Worm (Caenorhabditis elegans) whole organism, mixed stage, embryonic: ENCODE results near the gene gldi-2.

Source experiments
- M03D4.4 ChIP-seq: sonication (generic microtip); optimal IDR thresholded peaks from 2 replicates; lab custom pipeline; 2017; ENCODE audit warnings: mild to moderate bottlenecking, missing genetic modification characterization, missing compliant biosample characterization
- bed-3 ChIP-seq: fragments of 200-800 bp; sonication (Bioruptor generic); optimal IDR thresholded peaks from 3 replicates; lab custom pipeline; 2018; ENCODE audit warnings: mild to moderate bottlenecking, missing genetic modification characterization, moderate library complexity, missing compliant biosample characterization
- ceh-39 ChIP-seq: fragments of 150-350 bp; optimal IDR thresholded peaks from 2 replicates; lab custom pipeline; 2014; ENCODE audit warnings: missing biosample characterization, missing genetic modification characterization
- ceh-83 ChIP-seq: fragments of 200-800 bp; sonication (Bioruptor generic); optimal IDR thresholded peaks from 2 replicates; lab custom pipeline; 2018; ENCODE audit warnings: mild to moderate bottlenecking, missing genetic modification characterization, missing compliant biosample characterization
- ces-1 ChIP-seq: fragments of 150-350 bp; optimal IDR thresholded peaks from 2 replicates; lab custom pipeline; 2014; ENCODE audit warnings: missing biosample characterization, missing genetic modification reagents, missing genetic modification characterization
- cnd-1 ChIP-seq: fragments of 200-800 bp; sonication (Bioruptor generic); optimal IDR thresholded peaks from 2 replicates; lab custom pipeline; 2018; ENCODE audit warnings: mild to moderate bottlenecking, missing genetic modification characterization, missing compliant biosample characterization
- drap-1 ChIP-seq: fragments of 200-800 bp; sonication (Bioruptor generic); optimal IDR thresholded peaks from 3 replicates; lab custom pipeline; 2018; ENCODE audit warnings: mild to moderate bottlenecking, missing genetic modification characterization, missing compliant biosample characterization
- elt-1 ChIP-seq: sonication (generic microtip); optimal IDR thresholded peaks from 2 replicates; lab custom pipeline; 2017; ENCODE audit warnings: missing genetic modification characterization, mild to moderate bottlenecking, missing compliant biosample characterization, antibody characterized with exemption, moderate library complexity, borderline replicate concordance; ENCODE audit not compliant: insufficient read depth
- elt-3 ChIP-seq: fragments of 150-350 bp; optimal IDR thresholded peaks from 2 replicates; lab custom pipeline; 2014; ENCODE audit warnings: missing biosample characterization, missing genetic modification characterization
- flh-1 ChIP-seq: fragments of 200-800 bp; sonication (Bioruptor generic); optimal IDR thresholded peaks from 2 replicates; lab custom pipeline; 2018; ENCODE audit warnings: mild to moderate bottlenecking, missing genetic modification characterization, moderate library complexity, missing compliant biosample characterization
- ham-2 ChIP-seq: fragments of 200-800 bp; sonication (Bioruptor generic); optimal IDR thresholded peaks from 2 replicates; lab custom pipeline; 2018; ENCODE audit warnings: mild to moderate bottlenecking, missing genetic modification characterization, missing compliant biosample characterization
- hlh-1 ChIP-seq: fragments of 150-350 bp; optimal IDR thresholded peaks from 2 replicates; lab custom pipeline; 2014; ENCODE audit warnings: missing biosample characterization, missing genetic modification reagents, missing genetic modification characterization
- lin-13 ChIP-seq: fragments of 150-350 bp; optimal IDR thresholded peaks from 2 replicates; lab custom pipeline; 2014; ENCODE audit warnings: missing biosample characterization, missing genetic modification characterization
- lin-32 ChIP-seq: fragments of 200-800 bp; sonication (Bioruptor generic); optimal IDR thresholded peaks from 2 replicates; lab custom pipeline; 2018; ENCODE audit warnings: mild to moderate bottlenecking, missing genetic modification characterization, missing compliant biosample characterization
- lsy-2 ChIP-seq: fragments of 150-350 bp; optimal IDR thresholded peaks from 2 replicates; lab custom pipeline; 2014; ENCODE audit warnings: missing biosample characterization, missing genetic modification characterization
- mab-5 ChIP-seq: fragments of 150-350 bp; optimal IDR thresholded peaks from 2 replicates; lab custom pipeline; 2014; ENCODE audit warnings: missing biosample characterization, missing genetic modification characterization
- mep-1 ChIP-seq: fragments of 150-350 bp; optimal IDR thresholded peaks from 2 replicates; lab custom pipeline; 2017; ENCODE audit warnings: missing biosample characterization, missing genetic modification reagents, missing genetic modification characterization, inconsistent platforms
- mls-2 ChIP-seq: sonication (generic microtip); optimal IDR thresholded peaks from 2 replicates; lab custom pipeline; 2016; ENCODE audit warnings: mild to moderate bottlenecking, missing genetic modification characterization, moderate library complexity, missing compliant biosample characterization
- nhr-12 ChIP-seq: fragments of 150-350 bp; optimal IDR thresholded peaks from 2 replicates; lab custom pipeline; 2014; ENCODE audit warnings: missing biosample characterization, missing genetic modification characterization
- nhr-2 ChIP-seq: fragments of 150-350 bp; optimal IDR thresholded peaks from 2 replicates; lab custom pipeline; 2014; ENCODE audit warnings: missing biosample characterization, missing genetic modification characterization
- nhr-237 ChIP-seq: fragments of 150-350 bp; optimal IDR thresholded peaks from 2 replicates; lab custom pipeline; 2014; ENCODE audit warnings: missing biosample characterization, missing genetic modification characterization
- nhr-28 ChIP-seq: fragments of 150-350 bp; optimal IDR thresholded peaks from 2 replicates; lab custom pipeline; 2014; ENCODE audit warnings: missing biosample characterization, missing genetic modification characterization
- pha-4 ChIP-seq: fragments of 150-350 bp; optimal IDR thresholded peaks from 2 replicates; lab custom pipeline; 2018; ENCODE audit warnings: missing biosample characterization, missing genetic modification reagents, missing genetic modification characterization
- sem-2 ChIP-seq: fragments of 200-800 bp; sonication (Bioruptor generic); optimal IDR thresholded peaks from 2 replicates; lab custom pipeline; 2018; ENCODE audit warnings: mild to moderate bottlenecking, missing genetic modification characterization, missing compliant biosample characterization
- snpc-4 ChIP-seq: fragments of 150-350 bp; optimal IDR thresholded peaks from 2 replicates; lab custom pipeline; 2014; ENCODE audit warnings: missing biosample characterization, missing genetic modification characterization
- sptf-1 ChIP-seq: sonication (generic microtip); optimal IDR thresholded peaks from 2 replicates; lab custom pipeline; 2017; ENCODE audit warnings: mild to moderate bottlenecking, missing genetic modification characterization, moderate library complexity, missing compliant biosample characterization
- unc-120 ChIP-seq: sonication (generic microtip); optimal IDR thresholded peaks from 2 replicates; lab custom pipeline; 2017; ENCODE audit warnings: missing genetic modification characterization, missing compliant biosample characterization; ENCODE audit not compliant: poor library complexity, severe bottlenecking
- unc-39 ChIP-seq: fragments of 150-350 bp; optimal IDR thresholded peaks from 2 replicates; lab custom pipeline; 2014; ENCODE audit warnings: missing biosample characterization, missing genetic modification characterization
- unc-62 ChIP-seq: fragments of 150-350 bp; optimal IDR thresholded peaks from 2 replicates; lab custom pipeline; 2014; ENCODE audit warnings: missing biosample characterization, missing genetic modification reagents, missing genetic modification characterization
- zip-8 ChIP-seq: fragments of 150-350 bp; optimal IDR thresholded peaks from 2 replicates; lab custom pipeline; 2014; ENCODE audit warnings: missing biosample characterization, missing genetic modification characterization
- ztf-11 ChIP-seq: fragments of 150-350 bp; optimal IDR thresholded peaks from 2 replicates; lab custom pipeline; 2014; ENCODE audit warnings: missing biosample characterization, missing genetic modification characterization

gldi-2 gene

ce11 chrII:6832207-6832606 lies 49.0 kb downstream of the gldi-2 start:
- no peak for TF ChIP-seq nhr-237
- TF ChIP-seq ces-1 (GFP tag; lab: Kevin White, UChicago), result peak; percentile 29

DNA sequence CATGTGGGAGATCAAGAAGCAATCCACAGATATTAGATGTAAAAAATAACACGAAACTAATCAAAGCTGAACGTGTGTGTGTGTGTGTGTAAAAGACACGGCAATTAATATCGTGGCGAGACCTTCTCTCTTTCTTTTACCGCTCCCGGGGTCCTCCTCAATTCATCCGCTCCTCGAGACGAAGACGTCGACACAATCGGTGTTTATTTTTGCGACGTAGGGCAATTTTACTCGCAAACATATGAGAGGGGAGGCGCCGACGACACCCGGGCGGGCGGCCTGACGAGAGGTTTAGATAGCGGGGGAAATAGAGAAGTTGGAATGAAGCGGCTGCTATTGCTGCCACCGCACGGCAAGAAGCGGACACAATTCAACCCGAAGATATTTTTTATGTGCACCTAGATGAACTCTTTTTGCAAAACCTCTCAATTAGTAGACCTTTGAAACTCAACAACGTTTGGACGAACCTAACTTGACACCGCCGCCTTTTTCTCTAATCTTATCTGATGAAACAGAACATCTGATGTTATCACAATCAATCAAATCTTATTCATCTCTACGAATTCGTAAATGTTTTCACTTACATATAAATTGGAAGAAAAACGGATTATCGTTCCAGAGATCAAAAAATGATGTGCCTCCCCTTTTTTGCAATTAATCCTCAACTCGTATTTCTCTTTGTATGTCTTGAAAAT lies 49.6 kb downstream of the gldi-2 start:
- TF ChIP-seq flh-1 (GFP tag; lab: Kevin White, UChicago) (no peak), nhr-237 (no peak), bed-3 (GFP tag; lab: Kevin White, UChicago) (no peak), pha-4 (tag; lab: Kevin White, UChicago) (no peak), ztf-11 (no peak), lin-32 (no peak), ces-1 (GFP tag; lab: Kevin White, UChicago) (no peak), nhr-2 (tag; lab: Kevin White, UChicago) (no peak), ham-2 (GFP tag; lab: Kevin White, UChicago) (peak; percentile 86), unc-62 (GFP tag; lab: Kevin White, UChicago) (peak; percentile 30), elt-3 (no peak), mab-5 (tag; lab: Kevin White, UChicago) (no peak), mls-2 (tag; lab: Kevin White, UChicago) (no peak), unc-120 (peak; percentile 28), elt-1 (tag; lab: Kevin White, UChicago) (peak; percentile 90), cnd-1 (no peak), ceh-83 (GFP tag; lab: Kevin White, UChicago) (no peak), unc-39 (tag; lab: Kevin White, UChicago) (no peak), lin-13 (tag; lab: Kevin White, UChicago) (no peak), hlh-1 (tag; lab: Kevin White, UChicago) (peak; percentile 60), nhr-12 (tag; lab: Kevin White, UChicago) (no peak), lsy-2 (tag; lab: Kevin White, UChicago) (no peak), sptf-1 (tag; lab: Kevin White, UChicago) (no peak), sem-2 (no peak), mep-1 (tag; lab: Kevin White, UChicago) (peak; percentile 2)

DNA sequence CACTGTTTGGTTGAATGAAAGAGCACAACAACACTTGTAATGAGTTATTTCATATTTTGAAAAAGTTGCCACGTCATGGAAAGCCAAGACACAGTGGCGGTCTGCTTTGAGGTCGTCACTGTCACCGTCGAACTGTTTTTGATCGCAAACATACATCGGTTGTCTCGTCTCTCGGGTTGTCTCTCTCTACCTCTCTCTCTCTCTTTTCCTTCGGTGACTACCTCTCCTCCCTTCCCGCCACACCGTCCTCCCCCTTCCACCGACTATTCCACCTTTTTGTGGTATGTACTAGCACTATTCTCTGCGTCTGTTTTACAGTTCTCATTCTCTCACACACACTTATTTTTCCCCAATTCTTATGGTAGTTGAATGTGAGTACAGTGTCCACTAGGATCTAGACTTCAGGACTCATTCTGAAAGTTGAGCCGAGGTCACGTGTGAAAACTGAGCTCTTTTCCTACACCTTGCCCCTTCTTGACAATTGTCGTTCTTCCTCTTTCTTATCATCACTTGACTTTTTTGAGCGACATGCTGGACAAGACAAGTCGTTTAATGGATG lies 50.6 kb downstream of the gldi-2 start:
- no peak for TF ChIP-seq ztf-11
- no peak for TF ChIP-seq zip-8 (tag; lab: Kevin White, UChicago)
- TF ChIP-seq mls-2 (tag; lab: Kevin White, UChicago), result peak; percentile 35
- TF ChIP-seq cnd-1, result peak; percentile 12
- no peak for TF ChIP-seq sptf-1 (tag; lab: Kevin White, UChicago)
- TF ChIP-seq unc-120, result no peak
- TF ChIP-seq drap-1 (GFP tag; lab: Kevin White, UChicago), result peak; percentile 38
- no peak for TF ChIP-seq ces-1 (GFP tag; lab: Kevin White, UChicago)
- no peak for TF ChIP-seq elt-1 (tag; lab: Kevin White, UChicago)
- no peak for TF ChIP-seq unc-39 (tag; lab: Kevin White, UChicago)
- TF ChIP-seq sem-2, result no peak

- no peak for TF ChIP-seq ceh-83 (GFP tag; lab: Kevin White, UChicago)
- no peak for TF ChIP-seq drap-1 (GFP tag; lab: Kevin White, UChicago)
- peak; percentile 5 for TF ChIP-seq ces-1 (GFP tag; lab: Kevin White, UChicago)
- no peak for TF ChIP-seq lin-32
- TF ChIP-seq mep-1 (tag; lab: Kevin White, UChicago), result no peak
- TF ChIP-seq hlh-1 (tag; lab: Kevin White, UChicago), result no peak
- no peak for TF ChIP-seq snpc-4 (tag; lab: Kevin White, UChicago)
- TF ChIP-seq M03D4.4 (tag; lab: Kevin White, UChicago), result no peak
- TF ChIP-seq sptf-1 (tag; lab: Kevin White, UChicago), result peak; percentile 12
- no peak for TF ChIP-seq unc-62 (GFP tag; lab: Kevin White, UChicago)
These were observed 51.4 kb downstream of the gldi-2 start, which contains the start of gene egl-27 for ce11 chrII:6834582-6835058. egl-27 (plus strand) TSS chrII:6835008.

ce11 chrII:6835500-6835899 lies 52.3 kb downstream of the gldi-2 start:
- TF ChIP-seq nhr-28, result no peak
- TF ChIP-seq unc-62 (GFP tag; lab: Kevin White, UChicago), result peak; percentile 91
- peak; percentile 97 for TF ChIP-seq ces-1 (GFP tag; lab: Kevin White, UChicago)
- peak; percentile 24 for TF ChIP-seq ceh-39 (tag; lab: Kevin White, UChicago)
- peak; percentile 40 for TF ChIP-seq nhr-2 (tag; lab: Kevin White, UChicago)
- TF ChIP-seq elt-3, result no peak
- peak; percentile 35 for TF ChIP-seq ceh-83 (GFP tag; lab: Kevin White, UChicago)
